Fruit fly (Drosophila melanogaster): ENCODE results near the gene CG5854.

Gene CG5854

DNA sequence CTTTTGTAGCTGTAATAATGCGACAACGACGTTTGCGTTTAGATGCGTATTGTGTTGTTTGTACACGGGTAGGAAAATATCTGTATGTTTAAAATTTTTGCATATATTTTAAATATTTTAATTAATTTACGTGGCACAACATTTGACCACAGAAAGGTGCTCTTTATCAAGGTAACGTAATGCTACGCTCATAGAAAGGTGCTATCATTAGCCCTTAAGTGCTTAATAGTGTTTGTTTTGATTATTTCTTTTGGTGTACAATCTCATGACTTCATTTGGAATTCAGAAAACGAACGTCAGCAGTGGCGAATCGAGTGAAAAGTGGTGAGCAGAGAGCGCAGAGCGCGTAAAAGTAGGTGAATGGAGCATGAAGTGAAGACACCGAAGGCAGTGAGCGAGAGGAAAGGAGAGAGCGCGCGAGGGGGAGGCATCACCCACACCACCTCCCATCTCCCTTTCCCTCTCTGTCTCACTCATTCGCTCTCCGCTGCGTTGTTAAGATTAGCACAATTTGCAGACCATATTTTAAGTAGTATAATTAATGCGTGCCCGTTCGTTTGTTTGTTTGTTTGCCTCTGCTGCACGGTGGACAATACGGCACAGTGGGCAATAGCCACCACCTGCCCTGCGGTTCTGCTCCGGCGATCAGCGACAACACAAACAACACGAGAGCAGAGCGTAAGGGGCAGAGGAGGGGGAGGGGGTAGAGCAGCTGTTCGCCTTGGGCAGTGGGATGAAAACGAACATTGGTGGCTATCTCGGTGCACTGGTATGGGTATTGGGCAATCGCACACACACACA, 11.8 kb upstream of the CG5854 start:
- TF ChIP-seq sv (GFP tag; optimal IDR thresholded peaks at IDR 0.05) (no peak), tai (GFP tag; optimal IDR thresholded peaks at IDR 0.05) (no peak), Myc (optimal IDR thresholded peaks at IDR 0.05) (no peak), Mio (GFP tag; optimal IDR thresholded peaks at IDR 0.05) (no peak), psq (GFP tag; optimal IDR thresholded peaks at IDR 0.05) (peak; percentile 18), ey (GFP tag; optimal IDR thresholded peaks at IDR 0.05) (no peak), brk (GFP tag; optimal IDR thresholded peaks at IDR 0.05) (no peak), usp (GFP tag; optimal IDR thresholded peaks at IDR 0.05) (no peak), Vsx2 (GFP tag; optimal IDR thresholded peaks at IDR 0.05; ENCODE audit: partially characterized antibody) (no peak), Rel (GFP tag; optimal IDR thresholded peaks at IDR 0.05) (no peak), Rel (tag; optimal IDR thresholded peaks at IDR 0.05) (no peak), HLH106 (tag; optimal IDR thresholded peaks at IDR 0.05) (peak; percentile 50), pan (optimal IDR thresholded peaks at IDR 0.05) (no peak), dl (GFP tag; optimal IDR thresholded peaks at IDR 0.05; ENCODE audit: insufficient read depth in 1 of 2, partially characterized antibody in 2 of 2) (peak in 1 of 2 experiments; percentile 67), rgr (GFP tag; optimal IDR thresholded peaks at IDR 0.05) (peak; percentile 54), jim (GFP tag; optimal IDR thresholded peaks at IDR 0.05) (no peak), Hr78 (GFP tag; optimal IDR thresholded peaks at IDR 0.05) (no peak), br (GFP tag; optimal IDR thresholded peaks at IDR 0.05) (peak; percentile 27), fru (GFP tag; optimal IDR thresholded peaks at IDR 0.05) (no peak), h (GFP tag; optimal IDR thresholded peaks at IDR 0.05) (peak; percentile 38), woc (GFP tag; optimal IDR thresholded peaks at IDR 0.05) (no peak), dmrt93B (GFP tag; optimal IDR thresholded peaks at IDR 0.05) (no peak), dsf (GFP tag; optimal IDR thresholded peaks at IDR 0.05; ENCODE audit: borderline replicate concordance) (no peak), Sp1 (GFP tag; optimal IDR thresholded peaks at IDR 0.05) (no peak), sage (GFP tag; optimal IDR thresholded peaks at IDR 0.05) (no peak), Dif (GFP tag; optimal IDR thresholded peaks at IDR 0.05; ENCODE audit: partially characterized antibody) (peak; percentile 75), CG32264 (GFP tag; optimal IDR thresholded peaks at IDR 0.05) (no peak), Hr83 (GFP tag; optimal IDR thresholded peaks at IDR 0.05; ENCODE audit: poor library complexity, severe bottlenecking) (no peak), Jra (GFP tag; optimal IDR thresholded peaks at IDR 0.05) (no peak), Dfd (GFP tag; optimal IDR thresholded peaks at IDR 0.05) (no peak), OdsH (GFP tag; optimal IDR thresholded peaks at IDR 0.05) (no peak), CG9705 (GFP tag; optimal IDR thresholded peaks at IDR 0.05) (no peak), Hnf4 (GFP tag; optimal IDR thresholded peaks at IDR 0.05) (no peak), GATAd (GFP tag; optimal IDR thresholded peaks at IDR 0.05) (no peak), Abd-B (GFP tag; optimal IDR thresholded peaks at IDR 0.05) (no peak), foxo (GFP tag; optimal IDR thresholded peaks at IDR 0.05) (peak in 1 of 2 experiments; percentile 45), lola (GFP tag; optimal IDR thresholded peaks at IDR 0.05) (no peak), N (GFP tag; optimal IDR thresholded peaks at IDR 0.05) (no peak), CrebA (GFP tag; optimal IDR thresholded peaks at IDR 0.05; ENCODE audit: borderline replicate concordance) (no peak)

DNA sequence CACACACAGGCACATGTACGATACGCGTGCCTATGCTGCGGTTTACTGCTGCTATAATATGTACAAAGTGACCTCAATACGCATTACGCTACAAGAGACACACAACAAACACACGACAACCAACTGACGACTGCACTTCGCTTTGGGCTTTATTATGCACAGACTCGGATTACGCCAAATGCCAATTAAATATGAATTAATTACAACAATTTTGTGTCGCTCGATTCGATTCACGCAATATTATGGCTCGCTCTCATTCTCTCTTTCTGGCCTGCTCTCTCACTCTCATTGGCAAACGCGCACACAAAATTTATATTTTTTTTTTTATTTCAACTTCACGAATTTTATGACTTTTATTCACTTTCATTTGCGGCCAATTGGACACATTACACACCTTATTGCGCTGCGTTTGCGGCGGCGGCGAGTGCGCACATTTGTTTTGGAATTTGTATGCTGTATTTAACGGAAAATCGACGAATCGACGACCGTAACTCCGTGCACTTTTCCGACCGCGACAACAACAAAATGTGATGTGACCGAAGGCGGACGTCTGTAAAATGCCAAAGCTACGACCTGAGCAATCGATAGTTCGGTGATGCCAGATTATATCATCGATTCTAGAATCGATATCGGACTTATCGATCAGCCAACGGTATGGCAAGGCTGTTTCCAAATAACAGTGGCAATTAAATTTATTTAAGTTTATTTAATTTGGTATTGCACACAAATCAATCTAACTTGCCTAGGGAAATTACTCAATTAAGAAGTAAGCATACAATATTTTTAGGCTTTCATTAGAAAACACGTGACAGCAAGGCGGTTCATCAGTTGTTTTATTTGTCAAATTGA, 11.0 kb upstream of the CG5854 start, which contains the start of the genes sba and CG31141:
Gene sba, minus strand, starts transcription at position 472 of the 849 bp plus-strand sequence.
Gene CG31141, plus strand, starts transcription at position 799 of the 849 bp plus-strand sequence.
- TF ChIP-seq sv (GFP tag; optimal IDR thresholded peaks at IDR 0.05) (no peak), Dfd (GFP tag; optimal IDR thresholded peaks at IDR 0.05) (no peak), GATAd (GFP tag; optimal IDR thresholded peaks at IDR 0.05) (no peak), Sp1 (GFP tag; optimal IDR thresholded peaks at IDR 0.05) (peak; percentile 58), jim (GFP tag; optimal IDR thresholded peaks at IDR 0.05) (no peak), lola (GFP tag; optimal IDR thresholded peaks at IDR 0.05) (no peak), rgr (GFP tag; optimal IDR thresholded peaks at IDR 0.05) (peak; percentile 19), tai (GFP tag; optimal IDR thresholded peaks at IDR 0.05) (no peak), ey (GFP tag; optimal IDR thresholded peaks at IDR 0.05) (no peak), Rel (GFP tag; optimal IDR thresholded peaks at IDR 0.05) (no peak), Rel (tag; optimal IDR thresholded peaks at IDR 0.05) (peak; percentile 33), Hr83 (GFP tag; optimal IDR thresholded peaks at IDR 0.05; ENCODE audit: poor library complexity, severe bottlenecking) (peak; percentile 62), dsf (GFP tag; optimal IDR thresholded peaks at IDR 0.05; ENCODE audit: borderline replicate concordance) (no peak), Abd-B (GFP tag; optimal IDR thresholded peaks at IDR 0.05) (no peak), Hnf4 (GFP tag; optimal IDR thresholded peaks at IDR 0.05) (peak; percentile 40), CG32264 (GFP tag; optimal IDR thresholded peaks at IDR 0.05) (no peak), N (GFP tag; optimal IDR thresholded peaks at IDR 0.05) (no peak), Dif (GFP tag; optimal IDR thresholded peaks at IDR 0.05; ENCODE audit: partially characterized antibody) (peak; percentile 25), h (GFP tag; optimal IDR thresholded peaks at IDR 0.05) (peak; percentile 18), br (GFP tag; optimal IDR thresholded peaks at IDR 0.05) (no peak), Jra (GFP tag; optimal IDR thresholded peaks at IDR 0.05) (peak; percentile 38), Vsx2 (GFP tag; optimal IDR thresholded peaks at IDR 0.05; ENCODE audit: partially characterized antibody) (no peak), woc (GFP tag; optimal IDR thresholded peaks at IDR 0.05) (no peak), foxo (GFP tag; optimal IDR thresholded peaks at IDR 0.05) (no peak)

All from whole organism, wandering third instar larva.